Fruit fly (Drosophila melanogaster): ENCODE data around the gene TwdlZ.

The TwdlZ gene

DNA sequence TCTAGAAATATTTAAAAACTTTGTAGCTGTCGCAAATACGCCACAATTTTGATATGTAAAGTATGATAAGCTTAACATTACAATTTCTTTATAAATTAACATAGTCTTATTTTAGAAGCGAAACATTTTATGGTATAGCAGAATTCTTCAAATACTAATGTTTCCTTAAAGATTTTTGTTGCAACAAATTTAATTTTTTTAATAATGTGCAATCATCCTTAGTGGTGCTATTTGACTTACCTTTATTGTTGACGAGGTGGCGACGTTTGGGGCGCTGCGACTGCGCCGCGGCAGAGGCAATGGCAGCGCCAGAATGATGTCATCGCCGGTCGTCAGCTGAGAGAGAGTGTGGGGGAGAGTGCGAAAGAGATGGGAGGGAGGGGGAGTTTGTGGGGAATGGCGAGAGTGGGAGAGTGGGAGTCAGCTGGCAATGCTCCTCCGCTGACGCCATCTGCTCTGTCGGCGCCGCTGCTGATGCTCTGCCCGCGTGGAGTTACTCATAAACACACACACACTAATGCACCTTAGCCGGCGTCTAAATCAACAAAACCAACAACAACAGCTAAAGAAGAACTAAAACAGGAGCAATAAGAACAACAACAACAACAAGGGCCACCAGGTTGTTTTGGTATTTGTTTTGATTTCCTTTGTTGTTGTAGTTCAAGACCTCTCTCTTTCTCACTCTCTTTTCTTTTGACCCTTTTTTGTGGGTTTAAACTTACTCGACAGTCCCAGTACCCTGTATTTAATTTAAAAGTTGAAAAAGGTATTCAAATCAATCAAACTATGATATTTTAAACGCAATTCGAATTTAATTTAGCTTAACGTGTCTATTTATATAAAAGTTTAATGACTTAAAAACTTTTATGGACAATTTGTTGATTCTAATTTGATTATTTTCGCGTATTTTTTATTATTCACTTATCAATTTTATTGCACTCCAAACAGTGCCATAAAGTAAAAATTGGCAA is 14.5 kb upstream of the TwdlZ start (continued):
- TF ChIP-seq eyg (GFP tag; optimal IDR thresholded peaks at IDR 0.05) (no peak), CG9609 (GFP tag; optimal IDR thresholded peaks at IDR 0.05) (peak; percentile 18), knrl (GFP tag; IDR thresholded peaks at IDR 0.05; ENCODE audit: partially characterized antibody) (no peak), ranshi (GFP tag; IDR thresholded peaks at IDR 0.05) (no peak), CG3407 (GFP tag; optimal IDR thresholded peaks at IDR 0.05) (peak; percentile 63), ara (GFP tag; IDR thresholded peaks at IDR 0.05) (peak; percentile 55; the same call in 1 of the 2 replicates), Lim3 (GFP tag; IDR thresholded peaks at IDR 0.05) (no peak), scrt (GFP tag; optimal IDR thresholded peaks at IDR 0.05) (peak; percentile 24), chn (GFP tag; optimal IDR thresholded peaks at IDR 0.05) (peak; percentile 40), CG15514 (GFP tag; optimal IDR thresholded peaks at IDR 0.05) (peak; percentile 20), CG5953 (GFP tag; IDR thresholded peaks at IDR 0.05) (peak; percentile 13; the same call in 1 of the 2 replicates), CG17186 (GFP tag; optimal IDR thresholded peaks at IDR 0.05) (no peak), bowl (GFP tag; IDR thresholded peaks at IDR 0.05) (no peak), en (GFP tag; optimal IDR thresholded peaks at IDR 0.05) (peak; percentile 33), CG31224 (GFP tag; IDR thresholded peaks at IDR 0.05) (peak; percentile 35), danr (GFP tag; IDR thresholded peaks at IDR 0.05) (no peak), CG18599 (GFP tag; optimal IDR thresholded peaks at IDR 0.05) (peak; percentile 75), ssp (GFP tag; IDR thresholded peaks at IDR 0.05) (peak; percentile 23; the same call in 1 of the 2 replicates), gro (GFP tag; optimal IDR thresholded peaks at IDR 0.05) (no peak), caup (GFP tag; optimal IDR thresholded peaks at IDR 0.05; ENCODE audit: severe bottlenecking) (peak; percentile 28), CG11723 (GFP tag; optimal IDR thresholded peaks at IDR 0.05) (peak; percentile 52), Hr51 (GFP tag; optimal IDR thresholded peaks at IDR 0.05) (peak in 1 of 2 experiments; percentile 89), Abd-B (GFP tag; optimal IDR thresholded peaks at IDR 0.05) (peak; percentile 69), Lpt (GFP tag; optimal IDR thresholded peaks at IDR 0.05) (no peak), CG11504 (tag; optimal IDR thresholded peaks at IDR 0.05) (peak; percentile 86), CG15011 (GFP tag; optimal IDR thresholded peaks at IDR 0.05) (peak; percentile 36), Asciz (GFP tag; optimal IDR thresholded peaks at IDR 0.05) (peak; percentile 32), CG10565 (GFP tag; optimal IDR thresholded peaks at IDR 0.05) (no peak), Ets65A (GFP tag) (no peak), phol (tag; optimal IDR thresholded peaks at IDR 0.05) (peak; percentile 62), CG17361 (GFP tag; IDR thresholded peaks at IDR 0.05) (peak; percentile 76; the same call in 2 of the 3 replicates), croc (GFP tag; conservative IDR thresholded peaks at IDR 0.05) (peak; percentile 45; the same call in 2 of the 3 replicates), dysf (GFP tag; IDR thresholded peaks at IDR 0.05) (peak; percentile 81), CG16779 (GFP tag; IDR thresholded peaks at IDR 0.05) (no peak), Dp (GFP tag; optimal IDR thresholded peaks at IDR 0.05) (no peak), cwo (GFP tag; optimal IDR thresholded peaks at IDR 0.05) (peak; percentile 24), CG9437 (GFP tag; optimal IDR thresholded peaks at IDR 0.05) (peak; percentile 73), D (optimal IDR thresholded peaks at IDR 0.05) (no peak), D (GFP tag; optimal IDR thresholded peaks at IDR 0.05) (peak; percentile 44), CG3281 (GFP tag; optimal IDR thresholded peaks at IDR 0.05) (peak; percentile 52), CG12659 (GFP tag; optimal IDR thresholded peaks at IDR 0.05) (peak; percentile 80), CG1233 (GFP tag; optimal IDR thresholded peaks at IDR 0.05) (peak; percentile 54), CG32772 (GFP tag; IDR thresholded peaks at IDR 0.05) (peak; percentile 67), Hmr (GFP tag; optimal IDR thresholded peaks at IDR 0.05) (peak; percentile 85), CG17328 (GFP tag; IDR thresholded peaks at IDR 0.05) (peak; percentile 76), CG32767 (GFP tag; IDR thresholded peaks at IDR 0.05) (peak; percentile 78), Antp (GFP tag; optimal IDR thresholded peaks at IDR 0.05) (peak; percentile 4), CG6175 (GFP tag; IDR thresholded peaks at IDR 0.05) (no peak)

All from whole organism, embryonic.